Worm (Caenorhabditis elegans) whole organism, late embryonic: Measurements from ENCODE around the gene magu-2.
"Not testable (repeated sequence)": the region's sequence is repeated elsewhere in the genome, so short reads cannot be mapped to it uniquely, and the experiment has no call there.

ENCODE experiments used
- F13H6.1 ChIP-seq: sonication (generic microtip); optimal IDR thresholded peaks from 2 replicates; lab custom pipeline; 2016; ENCODE audit warnings: missing genetic modification characterization, missing compliant biosample characterization
- Y22D7AL.16 ChIP-seq: sonication (generic microtip); optimal IDR thresholded peaks from 2 replicates; lab custom pipeline; 2016; ENCODE audit warnings: missing genetic modification characterization, missing compliant biosample characterization
- ceh-18 ChIP-seq: sonication (generic microtip); optimal IDR thresholded peaks from 2 replicates; lab custom pipeline; 2016; ENCODE audit warnings: missing genetic modification characterization, missing compliant biosample characterization
- ceh-19 ChIP-seq: fragments of 200-800 bp; sonication (Bioruptor generic); optimal IDR thresholded peaks from 2 replicates; lab custom pipeline; 2018; ENCODE audit warnings: mild to moderate bottlenecking, missing genetic modification characterization, missing compliant biosample characterization
- ceh-2 ChIP-seq: sonication (generic microtip); optimal IDR thresholded peaks from 2 replicates; lab custom pipeline; 2016; ENCODE audit warnings: missing genotype, missing genetic modification characterization, missing compliant biosample characterization
- ceh-22 ChIP-seq: sonication (generic microtip); optimal IDR thresholded peaks from 2 replicates; lab custom pipeline; 2017; ENCODE audit warnings: missing biosample characterization, missing genetic modification characterization
- ceh-24 ChIP-seq: sonication (generic microtip); optimal IDR thresholded peaks from 2 replicates; lab custom pipeline; 2016; ENCODE audit warnings: mild to moderate bottlenecking, missing genetic modification characterization, missing compliant biosample characterization
- ceh-31 ChIP-seq: sonication (generic microtip); optimal IDR thresholded peaks from 2 replicates; lab custom pipeline; 2016; ENCODE audit warnings: missing genetic modification characterization, missing compliant biosample characterization
- ceh-45 ChIP-seq: fragments of 200-800 bp; sonication (Bioruptor generic); IDR thresholded peaks from 2 replicates; pipeline ENCODE4 v1.3.6; 2022; ENCODE audit warnings: missing genetic modification reagents, missing genetic modification characterization, missing compliant biosample characterization
- ceh-48 ChIP-seq: sonication (generic microtip); optimal IDR thresholded peaks from 2 replicates; lab custom pipeline; 2016; ENCODE audit warnings: missing genetic modification characterization, inconsistent platforms, missing compliant biosample characterization
- ceh-6 ChIP-seq: fragments of 200-800 bp; sonication (Bioruptor generic); optimal IDR thresholded peaks from 2 replicates; lab custom pipeline; 2018; ENCODE audit warnings: mild to moderate bottlenecking, missing genetic modification characterization, missing compliant biosample characterization
- che-1 ChIP-seq: sonication (generic microtip); optimal IDR thresholded peaks from 2 replicates; lab custom pipeline; 2016; ENCODE audit warnings: mild to moderate bottlenecking, missing genetic modification characterization, missing compliant biosample characterization
- dmd-4 ChIP-seq: sonication (generic microtip); optimal IDR thresholded peaks from 2 replicates; lab custom pipeline; 2016; ENCODE audit warnings: borderline replicate concordance, missing genetic modification characterization, missing compliant biosample characterization
- elt-2 ChIP-seq: sonication (generic microtip); optimal IDR thresholded peaks from 2 replicates; lab custom pipeline; 2016; ENCODE audit warnings: missing genetic modification reagents, missing genetic modification characterization, missing compliant biosample characterization
- elt-4 ChIP-seq: sonication (generic microtip); optimal IDR thresholded peaks from 2 replicates; lab custom pipeline; 2016; ENCODE audit warnings: missing genetic modification characterization, missing compliant biosample characterization
- eyg-1 ChIP-seq: sonication (generic microtip); optimal IDR thresholded peaks from 2 replicates; lab custom pipeline; 2016; ENCODE audit warnings: missing genotype, missing genetic modification characterization, missing compliant biosample characterization
- fax-1 ChIP-seq: sonication (generic microtip); optimal IDR thresholded peaks from 2 replicates; lab custom pipeline; 2016; ENCODE audit warnings: missing genotype, missing genetic modification characterization, missing compliant biosample characterization
- fkh-6 ChIP-seq: sonication (generic microtip); optimal IDR thresholded peaks from 2 replicates; lab custom pipeline; 2016; ENCODE audit warnings: missing genetic modification characterization, missing compliant biosample characterization
- lin-11 ChIP-seq: fragments of 200-800 bp; sonication (Bioruptor generic); optimal IDR thresholded peaks from 2 replicates; lab custom pipeline; 2018; ENCODE audit warnings: mild to moderate bottlenecking, missing genetic modification characterization, missing compliant biosample characterization
- nfya-1 ChIP-seq: sonication (generic microtip); optimal IDR thresholded peaks from 2 replicates; lab custom pipeline; 2017; ENCODE audit warnings: missing genetic modification characterization, mild to moderate bottlenecking, missing compliant biosample characterization, antibody characterized with exemption, moderate library complexity
- nhr-11 ChIP-seq: fragments of 150-350 bp; optimal IDR thresholded peaks from 2 replicates; lab custom pipeline; 2014; ENCODE audit warnings: missing biosample characterization, missing genetic modification characterization
- nhr-232 ChIP-seq: sonication (generic microtip); optimal IDR thresholded peaks from 2 replicates; lab custom pipeline; 2016; ENCODE audit warnings: missing genetic modification characterization, missing compliant biosample characterization
- odd-2 ChIP-seq: sonication (generic microtip); optimal IDR thresholded peaks from 2 replicates; lab custom pipeline; 2017; ENCODE audit warnings: antibody characterized with exemption, mild to moderate bottlenecking, missing genetic modification characterization, missing compliant biosample characterization
- pat-9 ChIP-seq: fragments of 200-800 bp; sonication (Bioruptor generic); optimal IDR thresholded peaks from 2 replicates; lab custom pipeline; 2018; ENCODE audit warnings: mild to moderate bottlenecking, missing genetic modification characterization, moderate library complexity, missing compliant biosample characterization
- pha-2 ChIP-seq: sonication (generic microtip); optimal IDR thresholded peaks from 2 replicates; lab custom pipeline; 2017; ENCODE audit warnings: mild to moderate bottlenecking, missing genetic modification characterization, missing compliant biosample characterization
- pha-4 ChIP-seq: fragments of 150-350 bp; optimal IDR thresholded peaks from 2 replicates; lab custom pipeline; 2018; ENCODE audit warnings: missing biosample characterization, missing genetic modification reagents, missing genetic modification characterization
- pqm-1 ChIP-seq: sonication (generic microtip); optimal IDR thresholded peaks from 2 replicates; lab custom pipeline; 2016; ENCODE audit warnings: missing genetic modification characterization, missing compliant biosample characterization
- pros-1 ChIP-seq: fragments of 150-350 bp; optimal IDR thresholded peaks from 2 replicates; lab custom pipeline; 2014; ENCODE audit warnings: missing biosample characterization, missing genetic modification reagents, missing genetic modification characterization
- ref-2 ChIP-seq: sonication (generic microtip); optimal IDR thresholded peaks from 2 replicates; lab custom pipeline; 2016; ENCODE audit warnings: missing genetic modification characterization, missing compliant biosample characterization
- rnt-1 ChIP-seq: sonication (generic microtip); optimal IDR thresholded peaks from 2 replicates; lab custom pipeline; 2016; ENCODE audit warnings: missing genetic modification characterization, missing compliant biosample characterization
- sox-4 ChIP-seq: sonication (generic microtip); optimal IDR thresholded peaks from 2 replicates; lab custom pipeline; 2017; ENCODE audit warnings: mild to moderate bottlenecking, missing genetic modification characterization, inconsistent platforms, missing compliant biosample characterization
- tbx-2 ChIP-seq: sonication (generic microtip); optimal IDR thresholded peaks from 2 replicates; lab custom pipeline; 2016; ENCODE audit warnings: missing genetic modification characterization, missing compliant biosample characterization
- tbx-7 ChIP-seq: sonication (generic microtip); optimal IDR thresholded peaks from 2 replicates; lab custom pipeline; 2016; ENCODE audit warnings: missing genotype, missing genetic modification characterization, missing compliant biosample characterization
- unc-42 ChIP-seq: sonication (generic microtip); optimal IDR thresholded peaks from 2 replicates; lab custom pipeline; 2016; ENCODE audit warnings: missing genotype, missing genetic modification characterization, missing compliant biosample characterization
- unc-86 ChIP-seq: sonication (generic microtip); optimal IDR thresholded peaks from 2 replicates; lab custom pipeline; 2016; ENCODE audit warnings: missing genetic modification characterization, missing compliant biosample characterization

magu-2 gene

DNA sequence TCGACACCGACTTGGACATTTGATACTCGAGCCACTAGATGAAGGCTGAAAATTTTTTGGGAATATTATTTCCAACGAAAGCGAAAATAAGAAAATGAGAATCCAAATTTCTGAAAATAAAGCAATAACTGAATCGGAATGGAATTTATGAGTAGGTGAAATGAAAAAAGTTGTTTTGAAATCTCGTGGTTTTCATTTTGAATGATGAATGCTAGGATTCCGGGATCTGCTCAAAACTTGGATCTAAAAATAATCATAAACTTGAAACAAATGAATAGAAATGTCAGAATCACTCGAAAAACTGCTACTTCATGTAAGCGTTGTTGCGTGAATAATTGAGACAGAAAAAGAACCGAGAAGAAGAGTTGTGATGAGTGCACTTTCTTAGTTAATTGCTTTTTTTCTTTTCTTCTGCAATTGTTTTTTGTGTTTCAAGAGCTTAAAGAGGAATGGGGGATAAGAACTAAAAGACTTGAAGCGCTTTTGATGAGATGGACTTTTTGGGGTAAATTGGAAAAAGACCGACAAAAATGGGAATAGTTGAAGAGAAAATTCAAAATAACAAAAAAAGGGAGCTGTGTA is at the start of gene magu-2:
Gene magu-2, minus strand, starts transcription at position 51 of the 582 bp plus-strand sequence.
- TF ChIP-seq pha-2 (tag; lab: Kevin White, UChicago) = no peak
- no peak for TF ChIP-seq che-1
- no peak for TF ChIP-seq ceh-48 (tag; lab: Kevin White, UChicago)
- no peak for TF ChIP-seq F13H6.1 (tag; lab: Kevin White, UChicago)
- no peak for TF ChIP-seq ceh-45
- TF ChIP-seq rnt-1 (tag; lab: Kevin White, UChicago) = no peak
- TF ChIP-seq pros-1 (tag; lab: Kevin White, UChicago) = no peak
- TF ChIP-seq sox-4 (tag; lab: Kevin White, UChicago) = no peak
- TF ChIP-seq nhr-11 (tag; lab: Kevin White, UChicago) = no peak
- no peak for TF ChIP-seq ref-2 (tag; lab: Kevin White, UChicago)
- no peak for TF ChIP-seq ceh-19 (GFP tag; lab: Kevin White, UChicago)
- TF ChIP-seq pha-4 (tag; lab: Kevin White, UChicago) = no peak
- TF ChIP-seq Y22D7AL.16 (tag; lab: Kevin White, UChicago) = no peak

ce11 chrV:8835311-8835710 is 34.5 kb upstream of the magu-2 start, which contains the start of gene F07B7.7:
TSS of gene F07B7.7 (plus strand) at chrV:8835611.
- not testable (repeated sequence) for TF ChIP-seq nfya-1, eyg-1, pros-1 (tag; lab: Kevin White, UChicago)

ce11 chrV:8819855-8820254 is 19.0 kb upstream of the magu-2 start, which contains the start of gene rpm-1:
TSS of gene rpm-1 (minus strand) at chrV:8819955.
- TF ChIP-seq ceh-22, fkh-6, ceh-2: not testable (repeated sequence)

DNA sequence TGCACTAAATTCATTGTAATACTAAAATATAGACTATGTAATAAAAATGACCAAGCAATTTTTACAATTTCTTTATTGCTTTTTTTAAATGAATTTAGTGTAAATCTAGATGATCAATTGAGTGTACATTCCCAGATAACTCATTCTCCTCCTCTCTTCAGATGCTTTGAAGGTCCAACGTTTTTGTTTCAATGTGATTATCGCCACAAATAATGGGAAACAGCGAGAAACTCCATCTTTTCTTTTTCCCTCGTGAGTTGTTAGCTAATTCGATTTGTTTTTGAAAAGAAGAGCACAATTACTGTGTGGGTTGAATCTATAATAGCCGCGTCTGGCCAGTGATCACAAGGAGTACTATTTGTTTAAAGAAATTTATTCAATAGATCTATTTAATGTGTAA is 4.2 kb upstream of the magu-2 start:
- TF ChIP-seq unc-42 (peak; percentile 91), unc-86 (no peak), odd-2 (no peak), ceh-31 (peak; percentile 42), ceh-24 (no peak)
- TF ChIP-seq, all 69 proteins: peak for 2

- TF ChIP-seq elt-2 (tag; lab: Kevin White, UChicago) = no peak
- peak; percentile 17 for TF ChIP-seq nfya-1 (tag; lab: Kevin White, UChicago)
- no peak for TF ChIP-seq elt-4 (tag; lab: Kevin White, UChicago)
- TF ChIP-seq rnt-1 (tag; lab: Kevin White, UChicago) = peak; percentile 68
- TF ChIP-seq tbx-7 = no peak
- peak; percentile 15 for TF ChIP-seq tbx-2 (tag; lab: Kevin White, UChicago)
- TF ChIP-seq ceh-18 (tag; lab: Kevin White, UChicago) = peak; percentile 91
- TF ChIP-seq pat-9 (tag; lab: Kevin White, UChicago) = no peak
- TF ChIP-seq ceh-31 = peak; percentile 22
Observed at ce11 chrV:8802252-8802651, 1.4 kb upstream of the magu-2 start.

- TF ChIP-seq dmd-4 (tag; lab: Kevin White, UChicago) (no peak), nfya-1 (tag; lab: Kevin White, UChicago) (no peak), ceh-6 (GFP tag; lab: Kevin White, UChicago) (no peak), fax-1 (tag; lab: Kevin White, UChicago) (no peak), lin-11 (no peak), F13H6.1 (tag; lab: Kevin White, UChicago) (no peak), nhr-232 (no peak), elt-2 (tag; lab: Kevin White, UChicago) (no peak), pqm-1 (tag; lab: Kevin White, UChicago) (no peak), unc-42 (no peak)
Observed at ce11 chrV:8799293-8799812, 1.5 kb downstream of the magu-2 start.
